Worm (Caenorhabditis elegans) whole organism, early embryonic: ENCODE results near the gene F08G12.1.
A peak's percentile ranks its signal among the peaks of the same experiment; 100 is the strongest.

ENCODE experiments used
- B0310.2 ChIP-seq: sonication (generic microtip); optimal IDR thresholded peaks from 2 replicates; lab custom pipeline; 2016; ENCODE audit warnings: mild to moderate bottlenecking, missing genetic modification characterization, missing compliant biosample characterization
- F13C5.2 ChIP-seq: sonication (generic microtip); optimal IDR thresholded peaks from 2 replicates; lab custom pipeline; 2017; ENCODE audit warnings: mild to moderate bottlenecking, missing genetic modification characterization, inconsistent platforms, missing compliant biosample characterization
- aly-1 ChIP-seq: sonication (generic microtip); optimal IDR thresholded peaks from 2 replicates; lab custom pipeline; 2016; ENCODE audit warnings: missing genetic modification characterization, missing compliant biosample characterization
- ama-1 ChIP-seq: fragments of 150-350 bp; optimal IDR thresholded peaks from 2 replicates; lab custom pipeline; 2014
- ceh-13 ChIP-seq: fragments of 200-800 bp; sonication (Bioruptor generic); optimal IDR thresholded peaks from 2 replicates; lab custom pipeline; 2018; ENCODE audit warnings: mild to moderate bottlenecking, missing genetic modification characterization, missing compliant biosample characterization
- ceh-36 ChIP-seq: sonication (generic microtip); optimal IDR thresholded peaks from 2 replicates; lab custom pipeline; 2016; ENCODE audit warnings: missing genetic modification characterization, inconsistent platforms, missing compliant biosample characterization
- ets-7 ChIP-seq: sonication (generic microtip); optimal IDR thresholded peaks from 2 replicates; lab custom pipeline; 2016; ENCODE audit warnings: missing genotype, missing genetic modification characterization, missing compliant biosample characterization
- flt-1 ChIP-seq: fragments of 200-800 bp; sonication (Bioruptor generic); IDR thresholded peaks from 2 replicates; pipeline ENCODE4 v1.3.6; 2022; ENCODE audit warnings: missing genetic modification characterization, missing compliant biosample characterization
- hmbx-1 ChIP-seq: sonication (generic microtip); optimal IDR thresholded peaks from 2 replicates; lab custom pipeline; 2016; ENCODE audit warnings: mild to moderate bottlenecking, missing genetic modification characterization, missing compliant biosample characterization
- hmg-4 ChIP-seq: fragments of 200-800 bp; sonication (Bioruptor generic); optimal IDR thresholded peaks from 2 replicates; lab custom pipeline; 2018; ENCODE audit warnings: mild to moderate bottlenecking, missing genetic modification characterization, missing compliant biosample characterization
- hnd-1 ChIP-seq: sonication (generic microtip); optimal IDR thresholded peaks from 2 replicates; lab custom pipeline; 2016; ENCODE audit warnings: missing genetic modification characterization, missing compliant biosample characterization
- pes-1 ChIP-seq: fragments of 200-800 bp; sonication (Bioruptor generic); IDR thresholded peaks from 2 replicates; pipeline ENCODE4 v1.3.6; 2022; ENCODE audit warnings: missing genetic modification reagents, missing genetic modification characterization, missing compliant biosample characterization
- scrt-1 ChIP-seq: fragments of 200-800 bp; sonication (Bioruptor generic); IDR thresholded peaks from 2 replicates; pipeline ENCODE4 v1.3.6; 2022; ENCODE audit warnings: missing genetic modification characterization, missing compliant biosample characterization
- sea-1 ChIP-seq: fragments of 200-800 bp; sonication (Bioruptor generic); conservative IDR thresholded peaks from 2 replicates; pipeline ENCODE4 v1.3.6; 2022; ENCODE audit warnings: missing genetic modification characterization, missing compliant biosample characterization
- tbx-11 ChIP-seq: fragments of 200-800 bp; sonication (Bioruptor generic); IDR thresholded peaks from 2 replicates; pipeline ENCODE4 v1.3.6; 2022; ENCODE audit warnings: missing genetic modification characterization, missing compliant biosample characterization
- tbx-37 ChIP-seq: fragments of 200-800 bp; sonication (Bioruptor generic); conservative IDR thresholded peaks from 2 replicates; pipeline ENCODE4 v1.3.6; 2022; ENCODE audit warnings: missing genetic modification reagents, missing genetic modification characterization, missing compliant biosample characterization
- tra-4 ChIP-seq: sonication (generic microtip); optimal IDR thresholded peaks from 2 replicates; lab custom pipeline; 2017; ENCODE audit warnings: missing genetic modification characterization, missing compliant biosample characterization

Gene F08G12.1

DNA sequence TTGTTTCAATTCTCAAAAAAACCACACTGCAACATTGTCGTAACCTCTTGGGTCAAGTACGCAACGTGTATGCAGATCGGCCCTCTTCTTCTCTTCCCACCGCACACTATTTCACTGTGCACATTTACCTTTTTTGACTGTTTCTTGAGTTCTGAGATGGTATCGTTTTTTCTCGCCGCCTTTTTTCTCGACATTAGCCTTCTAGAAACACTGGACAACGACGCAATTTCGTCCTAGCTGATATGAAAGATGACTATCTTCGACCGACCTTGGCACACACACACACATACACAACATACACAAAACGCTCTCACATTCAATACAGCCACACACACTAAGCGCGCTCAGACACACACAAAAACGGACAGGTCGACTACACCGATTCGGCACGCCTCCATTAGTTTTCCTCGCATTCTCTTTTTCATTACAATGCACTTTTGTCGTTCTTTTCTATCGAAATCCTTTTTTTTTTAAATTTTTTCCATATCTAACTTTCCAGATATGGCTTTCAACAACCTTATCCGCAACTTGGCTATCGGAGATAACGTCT, 33.8 kb upstream of the F08G12.1 start, which contains the start of gene aco-1:
Gene aco-1, plus strand, starts transcription at position 500 of the 550 bp plus-strand sequence.
- no peak for TF ChIP-seq flt-1 (GFP tag; lab: Robert Waterston, UW)
- peak; percentile 33 for TF ChIP-seq hmg-4 (GFP tag; lab: Kevin White, UChicago)
- no peak for TF ChIP-seq B0310.2 (tag; lab: Kevin White, UChicago)
- 0 out of 2 replicates have a peak, but pooled peaks have one; percentile 12 for TF ChIP-seq tbx-37
- TF ChIP-seq scrt-1 (GFP tag; lab: Robert Waterston, UW), result no peak
- no peak for TF ChIP-seq pes-1
- TF ChIP-seq ets-7, result no peak
- TF ChIP-seq sea-1 (GFP tag; lab: Robert Waterston, UW), result no peak
- no peak for TF ChIP-seq hmbx-1
- TF ChIP-seq hnd-1, result no peak
- TF ChIP-seq aly-1 (tag; lab: Kevin White, UChicago), result peak; percentile 60
- no peak for TF ChIP-seq ceh-36 (tag; lab: Kevin White, UChicago)
- no peak for TF ChIP-seq ceh-13 (GFP tag; lab: Kevin White, UChicago)
- no peak for TF ChIP-seq tbx-11 (GFP tag; lab: Robert Waterston, UW)
- TF ChIP-seq tra-4 (tag; lab: Kevin White, UChicago), result no peak
- TF ChIP-seq F13C5.2, result no peak
- no peak for TF ChIP-seq ama-1 (lab: Kevin White, UChicago)

DNA sequence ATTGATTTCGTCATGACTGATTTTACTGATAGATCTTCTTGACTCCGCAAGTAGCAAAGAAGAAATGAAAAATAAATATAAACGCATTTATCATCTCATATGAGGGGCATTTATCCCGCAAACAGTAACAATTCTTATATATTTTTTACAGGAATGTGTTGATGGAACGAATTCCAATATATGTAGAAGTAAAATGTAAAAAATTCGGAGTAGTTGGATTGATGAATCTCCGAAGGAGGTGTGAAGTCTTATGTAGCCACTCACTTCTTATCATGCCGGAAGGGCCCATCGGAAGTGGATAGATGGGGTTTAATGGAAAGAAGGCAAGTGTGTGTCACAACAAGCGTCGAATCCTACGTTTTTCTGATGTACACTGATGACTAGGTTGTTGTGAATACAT, 32.1 kb upstream of the F08G12.1 start, which contains the start of gene gcy-9:
Gene gcy-9, minus strand, starts transcription at position 101 of the 400 bp plus-strand sequence.
- TF ChIP-seq hmbx-1, result no peak
- no peak for TF ChIP-seq hnd-1
- TF ChIP-seq scrt-1 (GFP tag; lab: Robert Waterston, UW), result no peak
- no peak for TF ChIP-seq B0310.2 (tag; lab: Kevin White, UChicago)
- no peak for TF ChIP-seq pes-1
- no peak for TF ChIP-seq ceh-36 (tag; lab: Kevin White, UChicago)
- no peak for TF ChIP-seq sea-1 (GFP tag; lab: Robert Waterston, UW)
- no peak for TF ChIP-seq ceh-13 (GFP tag; lab: Kevin White, UChicago)
- no peak for TF ChIP-seq aly-1 (tag; lab: Kevin White, UChicago)
- no peak for TF ChIP-seq hmg-4 (GFP tag; lab: Kevin White, UChicago)
- TF ChIP-seq tra-4 (tag; lab: Kevin White, UChicago), result no peak
- TF ChIP-seq tbx-37, result no peak
- no peak for TF ChIP-seq F13C5.2
- no peak for TF ChIP-seq ets-7
- TF ChIP-seq tbx-11 (GFP tag; lab: Robert Waterston, UW), result no peak
- TF ChIP-seq flt-1 (GFP tag; lab: Robert Waterston, UW), result no peak
- TF ChIP-seq ama-1 (lab: Kevin White, UChicago), result no peak

DNA sequence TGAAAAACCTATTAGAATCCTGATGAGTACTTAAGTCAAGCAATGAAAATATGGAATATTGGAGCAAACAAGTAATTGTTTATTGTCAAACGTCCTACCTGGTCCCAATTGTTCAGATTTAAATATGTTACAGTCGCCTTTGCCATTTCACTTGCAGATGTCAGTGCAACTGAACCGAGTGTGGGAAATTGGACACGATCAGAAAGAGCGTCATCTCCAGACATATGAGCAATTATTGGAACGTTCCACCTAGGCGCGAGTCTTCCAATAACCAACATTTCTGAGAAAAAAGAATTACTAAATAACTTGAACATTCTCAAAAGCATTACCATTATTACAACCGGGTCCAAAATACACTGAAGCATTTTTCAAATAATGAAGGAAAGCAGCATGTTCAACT, 31.4 kb upstream of the F08G12.1 start:
- no peak for TF ChIP-seq pes-1
- TF ChIP-seq hnd-1, result no peak
- no peak for TF ChIP-seq sea-1 (GFP tag; lab: Robert Waterston, UW)
- TF ChIP-seq flt-1 (GFP tag; lab: Robert Waterston, UW), result no peak
- TF ChIP-seq scrt-1 (GFP tag; lab: Robert Waterston, UW), result no peak
- TF ChIP-seq F13C5.2, result no peak
- TF ChIP-seq tbx-37, result no peak
- no peak for TF ChIP-seq aly-1 (tag; lab: Kevin White, UChicago)
- no peak for TF ChIP-seq ceh-36 (tag; lab: Kevin White, UChicago)
- no peak for TF ChIP-seq ets-7
- no peak for TF ChIP-seq tra-4 (tag; lab: Kevin White, UChicago)
- no peak for TF ChIP-seq tbx-11 (GFP tag; lab: Robert Waterston, UW)
- TF ChIP-seq B0310.2 (tag; lab: Kevin White, UChicago), result no peak

DNA sequence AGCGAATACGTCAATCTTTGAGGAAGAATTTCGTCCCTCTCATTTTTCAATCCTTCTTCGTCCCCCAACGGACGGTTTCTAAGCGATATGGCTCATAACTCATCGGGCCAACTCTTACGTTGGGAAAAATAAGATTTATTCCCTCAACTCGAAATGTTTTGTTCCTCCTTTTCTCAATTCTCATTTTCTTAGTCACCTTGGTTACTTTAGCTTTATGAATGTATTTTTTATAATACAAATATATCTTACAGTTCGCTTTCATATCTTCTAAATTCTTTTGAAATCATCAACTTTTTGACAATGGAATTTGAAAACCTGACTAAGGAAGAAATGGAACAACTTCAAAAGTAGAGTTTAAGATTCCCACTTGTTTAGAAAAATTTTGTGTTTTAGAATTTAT, 23.8 kb upstream of the F08G12.1 start, which contains the start of gene npr-9:
Gene npr-9, plus strand, starts transcription at position 301 of the 400 bp plus-strand sequence.
- TF ChIP-seq hmg-4 (GFP tag; lab: Kevin White, UChicago), result no peak
- no peak for TF ChIP-seq hnd-1
- TF ChIP-seq ceh-36 (tag; lab: Kevin White, UChicago), result no peak
- no peak for TF ChIP-seq scrt-1 (GFP tag; lab: Robert Waterston, UW)
- no peak for TF ChIP-seq tbx-11 (GFP tag; lab: Robert Waterston, UW)
- TF ChIP-seq B0310.2 (tag; lab: Kevin White, UChicago), result no peak
- no peak for TF ChIP-seq ama-1 (lab: Kevin White, UChicago)
- TF ChIP-seq tra-4 (tag; lab: Kevin White, UChicago), result no peak
- no peak for TF ChIP-seq F13C5.2
- TF ChIP-seq aly-1 (tag; lab: Kevin White, UChicago), result no peak
- no peak for TF ChIP-seq ceh-13 (GFP tag; lab: Kevin White, UChicago)
- TF ChIP-seq flt-1 (GFP tag; lab: Robert Waterston, UW), result no peak
- no peak for TF ChIP-seq hmbx-1
- no peak for TF ChIP-seq pes-1
- TF ChIP-seq ets-7, result no peak
- no peak for TF ChIP-seq sea-1 (GFP tag; lab: Robert Waterston, UW)
- no peak for TF ChIP-seq tbx-37

DNA sequence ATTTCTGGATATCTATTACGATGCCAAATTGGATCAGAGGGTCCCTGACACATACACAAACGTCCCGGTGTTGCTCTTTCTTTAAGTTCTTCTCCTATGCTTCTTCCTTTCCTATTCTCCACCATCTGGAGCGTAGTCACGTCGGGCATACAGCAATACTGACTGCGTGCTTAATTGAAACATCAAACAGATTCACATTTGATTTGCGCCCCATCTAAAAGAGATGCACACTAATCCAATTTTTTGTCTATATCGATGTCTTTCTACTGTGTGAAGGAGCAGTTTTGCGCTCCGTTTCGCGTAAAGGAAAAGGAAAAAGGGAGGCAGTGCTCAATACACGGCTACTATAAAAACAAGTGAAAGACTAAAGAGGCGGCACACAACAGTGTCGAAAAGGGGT, 23.0 kb upstream of the F08G12.1 start:
- TF ChIP-seq F13C5.2 (no peak), ama-1 (lab: Kevin White, UChicago) (no peak), tbx-37 (no peak), hnd-1 (no peak)

DNA sequence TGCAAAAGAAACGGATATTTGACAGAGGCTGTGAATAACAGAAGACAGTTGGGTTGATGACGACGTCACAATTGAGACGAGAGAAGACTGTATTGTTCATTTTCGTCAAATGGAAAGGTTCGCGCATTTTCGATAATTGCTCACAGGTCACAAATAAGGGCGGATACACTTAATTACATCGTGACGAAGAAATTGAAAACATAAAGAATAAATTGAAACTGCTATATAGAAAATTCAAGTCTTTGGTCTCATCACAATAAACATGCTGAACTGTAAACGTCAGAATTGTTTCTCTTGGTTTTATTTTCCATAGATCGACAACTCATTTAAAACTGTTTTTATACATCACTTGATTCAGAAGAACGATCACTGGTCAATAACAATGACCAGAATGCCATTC, 21.2 kb upstream of the F08G12.1 start, which contains the start of gene ZK455.5:
Gene ZK455.5, minus strand, starts transcription at position 101 of the 400 bp plus-strand sequence.
- TF ChIP-seq aly-1 (tag; lab: Kevin White, UChicago), result no peak
- no peak for TF ChIP-seq F13C5.2
- no peak for TF ChIP-seq hmbx-1
- no peak for TF ChIP-seq tbx-11 (GFP tag; lab: Robert Waterston, UW)
- TF ChIP-seq tbx-37, result no peak
- no peak for TF ChIP-seq ets-7
- no peak for TF ChIP-seq scrt-1 (GFP tag; lab: Robert Waterston, UW)
- no peak for TF ChIP-seq hmg-4 (GFP tag; lab: Kevin White, UChicago)
- no peak for TF ChIP-seq ama-1 (lab: Kevin White, UChicago)
- no peak for TF ChIP-seq sea-1 (GFP tag; lab: Robert Waterston, UW)
- no peak for TF ChIP-seq ceh-36 (tag; lab: Kevin White, UChicago)
- no peak for TF ChIP-seq tra-4 (tag; lab: Kevin White, UChicago)
- TF ChIP-seq flt-1 (GFP tag; lab: Robert Waterston, UW), result no peak
- TF ChIP-seq B0310.2 (tag; lab: Kevin White, UChicago), result no peak
- no peak for TF ChIP-seq ceh-13 (GFP tag; lab: Kevin White, UChicago)
- no peak for TF ChIP-seq hnd-1
- no peak for TF ChIP-seq pes-1

DNA sequence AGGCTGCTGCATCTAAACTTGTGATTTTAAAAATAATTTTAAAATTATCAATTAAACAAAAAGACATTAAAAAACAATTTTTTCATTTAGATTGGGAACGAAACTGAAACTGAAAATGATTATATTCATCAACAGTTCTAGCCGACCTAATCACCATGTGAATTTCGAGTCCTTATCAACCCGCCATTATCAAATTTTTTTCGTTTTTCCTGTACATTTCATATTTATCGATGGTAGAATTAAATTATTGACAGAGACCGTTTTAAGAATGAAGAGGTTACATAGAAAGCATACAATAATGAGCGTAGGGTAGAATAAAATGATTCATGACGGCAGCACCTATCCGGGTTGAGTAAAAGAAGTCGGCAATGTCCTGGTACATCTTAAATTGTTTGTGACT, 18.6 kb upstream of the F08G12.1 start, which contains the start of gene asm-2:
Gene asm-2, minus strand, starts transcription at position 12 of the 400 bp plus-strand sequence.
- no peak for TF ChIP-seq scrt-1 (GFP tag; lab: Robert Waterston, UW)
